Worm (Caenorhabditis elegans): Measurements from ENCODE around the gene tpa-1.

ce11 chrIV:79205-79604, 12.6 kb upstream of the tpa-1 start, which contains the start of gene T05C7.9:
- TF ChIP-seq nhr-71 (tag; optimal IDR thresholded peaks at IDR 0.05) (peak; percentile 41), tbx-2 (tag; optimal IDR thresholded peaks at IDR 0.05) (peak; percentile 30)

Measured in whole organism, L1 larva.